Worm (Caenorhabditis elegans): ENCODE results near the gene T02H6.5.

The T02H6.5 gene

DNA sequence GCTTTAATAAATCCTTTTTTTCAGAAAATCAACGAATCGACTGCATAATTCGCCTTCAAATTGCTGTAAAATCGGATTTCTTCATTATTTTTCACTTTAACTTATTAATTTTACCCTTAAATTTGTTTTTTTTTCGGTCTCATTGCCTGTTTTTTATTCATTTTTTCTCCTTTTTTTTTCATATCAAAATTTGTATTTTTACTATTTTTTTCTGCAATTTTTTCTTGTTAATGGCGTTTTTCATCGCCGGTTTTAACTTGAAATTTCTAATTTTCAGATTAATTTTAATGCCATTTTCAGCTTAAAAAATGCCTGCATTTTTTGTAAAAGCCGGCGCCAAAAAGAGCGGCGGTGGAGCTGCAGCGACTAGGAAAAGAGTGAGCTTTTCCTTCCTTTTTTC, 24.2 kb downstream of the T02H6.5 start, which contains the start of gene T02H6.1:
T02H6.1 (plus strand) TSS at position 301 of the 400 bp plus-strand sequence.
- TF ChIP-seq ceh-82 (tag; optimal IDR thresholded peaks at IDR 0.05) (no peak), ztf-11 (tag; optimal IDR thresholded peaks at IDR 0.05) (no peak), blmp-1 (tag; optimal IDR thresholded peaks at IDR 0.05; ENCODE audit: insufficient read depth) (no peak), crh-2 (tag; optimal IDR thresholded peaks at IDR 0.05) (no peak), lin-11 (tag; optimal IDR thresholded peaks at IDR 0.05) (no peak), unc-62 (GFP tag; optimal IDR thresholded peaks at IDR 0.05) (no peak), nhr-10 (tag; optimal IDR thresholded peaks at IDR 0.05) (no peak), mab-5 (tag; optimal IDR thresholded peaks at IDR 0.05) (no peak), mbf-1 (tag; optimal IDR thresholded peaks at IDR 0.05) (no peak), elt-3 (tag; optimal IDR thresholded peaks at IDR 0.05) (no peak), alr-1 (tag; optimal IDR thresholded peaks at IDR 0.05) (no peak), dmd-4 (tag; optimal IDR thresholded peaks at IDR 0.05) (no peak), sem-4 (tag; optimal IDR thresholded peaks at IDR 0.05) (no peak), ceh-16 (tag; optimal IDR thresholded peaks at IDR 0.05) (no peak), nhr-12 (tag; optimal IDR thresholded peaks at IDR 0.05) (no peak), skn-1 (tag; optimal IDR thresholded peaks at IDR 0.05) (no peak), ZK546.5 (tag; optimal IDR thresholded peaks at IDR 0.05) (no peak)

DNA sequence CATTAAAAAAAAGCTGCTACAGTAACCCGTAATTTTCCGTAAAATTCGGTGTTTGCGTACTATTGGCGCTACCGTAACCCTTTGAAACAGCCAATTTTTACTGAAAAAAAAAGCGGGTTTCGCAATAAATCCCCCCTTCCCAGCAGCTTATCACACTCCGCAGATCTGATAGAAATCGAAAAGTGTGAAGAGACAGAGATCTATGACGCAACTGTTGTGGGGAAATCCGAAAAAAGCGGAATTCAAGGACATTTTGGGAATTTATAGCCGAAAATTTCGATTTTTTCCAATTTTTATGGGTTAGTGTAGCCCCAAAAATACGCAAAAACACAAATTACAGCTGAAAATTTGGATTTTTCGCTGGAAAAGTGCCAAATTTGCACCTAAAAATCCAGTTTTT, 37.0 kb downstream of the T02H6.5 start:
- no peak for TF ChIP-seq gmeb-1 (tag; optimal IDR thresholded peaks at IDR 0.05)
- no peak for TF ChIP-seq unc-39 (tag; optimal IDR thresholded peaks at IDR 0.05)
- no peak for TF ChIP-seq nhr-21 (tag; optimal IDR thresholded peaks at IDR 0.05)
- no peak for TF ChIP-seq mdl-1 (tag; optimal IDR thresholded peaks at IDR 0.05)
- TF ChIP-seq nhr-11 (tag; optimal IDR thresholded peaks at IDR 0.05): no peak
- no peak for TF ChIP-seq ZK546.5 (tag; optimal IDR thresholded peaks at IDR 0.05)
- no peak for TF ChIP-seq lin-11 (tag; optimal IDR thresholded peaks at IDR 0.05)
- TF ChIP-seq zag-1 (tag; optimal IDR thresholded peaks at IDR 0.05): no peak
- TF ChIP-seq elt-1 (tag; optimal IDR thresholded peaks at IDR 0.05): no peak
- TF ChIP-seq dmd-4 (tag; optimal IDR thresholded peaks at IDR 0.05): no peak
- no peak for TF ChIP-seq ceh-82 (tag; optimal IDR thresholded peaks at IDR 0.05)
- no peak for TF ChIP-seq ztf-1 (GFP tag; conservative IDR thresholded peaks at IDR 0.05)
- TF ChIP-seq R02D3.7 (tag; optimal IDR thresholded peaks at IDR 0.05): no peak
- no peak for TF ChIP-seq peb-1 (tag; optimal IDR thresholded peaks at IDR 0.05)
- TF ChIP-seq blmp-1 (tag; optimal IDR thresholded peaks at IDR 0.05; ENCODE audit: insufficient read depth): no peak
- TF ChIP-seq lsy-2 (tag; optimal IDR thresholded peaks at IDR 0.05): no peak
- no peak for TF ChIP-seq nhr-12 (tag; optimal IDR thresholded peaks at IDR 0.05)
- no peak for TF ChIP-seq egl-27 (tag; optimal IDR thresholded peaks at IDR 0.05)

DNA sequence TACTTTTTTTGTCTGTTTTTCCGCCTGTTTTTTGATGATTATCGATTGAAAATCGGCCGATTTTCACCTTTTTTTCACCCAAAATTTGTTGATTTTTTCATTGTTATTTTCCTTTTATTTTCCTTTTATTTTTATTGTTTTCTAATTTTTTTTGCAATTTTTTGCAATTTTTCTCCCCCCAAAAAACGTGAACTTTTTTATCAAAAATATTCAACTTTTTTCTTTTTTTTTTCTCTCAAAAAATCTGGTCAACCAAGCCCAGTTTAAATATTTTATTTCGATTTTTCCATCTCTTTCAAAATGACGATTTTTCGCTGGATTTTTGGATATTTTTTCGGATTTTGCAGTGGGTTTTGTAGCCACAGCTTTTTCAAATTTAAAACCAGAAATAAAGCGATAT, 38.6 kb downstream of the T02H6.5 start, which contains the start of gene rfip-2:
rfip-2 (plus strand) TSS at position 301 of the 400 bp plus-strand sequence.
- TF ChIP-seq mbf-1 (tag; optimal IDR thresholded peaks at IDR 0.05) (no peak), ztf-11 (tag; optimal IDR thresholded peaks at IDR 0.05) (no peak), nhr-11 (tag; optimal IDR thresholded peaks at IDR 0.05) (no peak), nhr-25 (tag; optimal IDR thresholded peaks at IDR 0.05) (no peak), gmeb-1 (tag; optimal IDR thresholded peaks at IDR 0.05) (no peak), alr-1 (tag; optimal IDR thresholded peaks at IDR 0.05) (no peak), elt-1 (tag; optimal IDR thresholded peaks at IDR 0.05) (no peak), lin-39 (tag; optimal IDR thresholded peaks at IDR 0.05) (no peak), fos-1 (tag; optimal IDR thresholded peaks at IDR 0.05) (no peak), ama-1 (optimal IDR thresholded peaks at IDR 0.05) (no peak), unc-55 (GFP tag; optimal IDR thresholded peaks at IDR 0.05) (no peak), aly-2 (tag; optimal IDR thresholded peaks at IDR 0.05) (no peak), nhr-6 (tag; optimal IDR thresholded peaks at IDR 0.05) (no peak), Y55F3AM.14 (GFP tag; optimal IDR thresholded peaks at IDR 0.05) (no peak), ZK546.5 (tag; optimal IDR thresholded peaks at IDR 0.05) (no peak), nhr-23 (tag; optimal IDR thresholded peaks at IDR 0.05) (no peak)

- TF ChIP-seq unc-39 (tag; optimal IDR thresholded peaks at IDR 0.05): no peak
- no peak for TF ChIP-seq crh-2 (tag; optimal IDR thresholded peaks at IDR 0.05)
- no peak for TF ChIP-seq mab-5 (tag; optimal IDR thresholded peaks at IDR 0.05)
- TF ChIP-seq nhr-12 (tag; optimal IDR thresholded peaks at IDR 0.05): no peak
- no peak for TF ChIP-seq nhr-23 (tag; optimal IDR thresholded peaks at IDR 0.05)
- no peak for TF ChIP-seq C34F6.9 (tag; optimal IDR thresholded peaks at IDR 0.05)
- TF ChIP-seq nhr-21 (tag; optimal IDR thresholded peaks at IDR 0.05): no peak
- TF ChIP-seq blmp-1 (tag; optimal IDR thresholded peaks at IDR 0.05; ENCODE audit: insufficient read depth): no peak
- TF ChIP-seq aly-2 (tag; optimal IDR thresholded peaks at IDR 0.05): no peak
- TF ChIP-seq mbf-1 (tag; optimal IDR thresholded peaks at IDR 0.05): no peak
- no peak for TF ChIP-seq unc-62 (GFP tag; optimal IDR thresholded peaks at IDR 0.05)
- TF ChIP-seq sma-9 (GFP tag; optimal IDR thresholded peaks at IDR 0.05): no peak
- TF ChIP-seq sma-9 (tag; optimal IDR thresholded peaks at IDR 0.05): no peak
- no peak for TF ChIP-seq nhr-237 (tag; optimal IDR thresholded peaks at IDR 0.05)
Measured at ce11 chrII:724004-724403, 39.1 kb downstream of the T02H6.5 start.

Measured in whole organism, L2 larva.